Worm (Caenorhabditis elegans): Measurements from ENCODE around the gene C47E12.10.

Gene C47E12.10

DNA sequence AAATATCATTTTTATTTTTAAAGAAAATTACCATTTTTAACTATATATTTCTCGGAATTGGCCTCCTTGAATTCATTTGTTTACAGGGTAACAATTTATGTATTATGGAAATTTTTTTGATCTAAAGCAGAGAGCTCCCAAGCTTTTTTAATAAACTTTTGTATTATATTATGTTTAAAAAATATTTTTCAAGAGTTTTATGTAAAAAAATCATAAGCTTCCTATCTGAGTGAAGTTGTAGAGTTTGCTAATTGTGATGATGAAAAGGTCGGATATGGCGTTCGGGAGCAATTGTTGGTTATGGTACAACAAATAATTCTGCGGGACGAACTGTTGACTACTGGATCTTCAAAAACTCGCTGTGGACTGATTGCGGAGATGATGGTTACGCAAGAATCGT lies 48.7 kb downstream of the C47E12.10 start, which contains the start of gene F44D12.19:
Gene F44D12.19, plus strand, starts transcription at position 301 of the 400 bp plus-strand sequence.
- TF ChIP-seq him-1 (tag; optimal IDR thresholded peaks at IDR 0.05) = no peak
- no peak for TF ChIP-seq dao-5 (tag; optimal IDR thresholded peaks at IDR 0.05)
- TF ChIP-seq W03F9.2 (tag; optimal IDR thresholded peaks at IDR 0.05) = no peak

DNA sequence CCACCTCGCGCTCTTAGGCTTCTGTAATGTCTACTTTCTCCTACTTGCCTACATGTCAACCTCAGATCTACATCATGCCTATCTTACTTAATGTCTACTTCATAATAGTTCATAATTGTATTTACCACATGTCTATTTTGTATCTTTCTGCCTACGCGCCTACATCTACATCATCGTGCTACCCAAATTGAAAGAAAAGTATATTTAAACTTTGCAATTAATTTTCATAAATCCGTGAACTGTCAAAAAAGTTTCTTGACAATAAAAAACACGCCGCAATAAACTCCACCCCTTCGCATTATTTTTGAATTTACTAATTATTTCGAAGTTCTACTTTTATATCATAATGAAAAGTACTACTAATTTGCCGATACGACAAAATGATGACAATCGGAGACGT lies 50.4 kb downstream of the C47E12.10 start, which contains the start of gene F44D12.8:
Gene F44D12.8, plus strand, starts transcription at position 301 of the 400 bp plus-strand sequence.
- no peak for TF ChIP-seq W03F9.2 (tag; optimal IDR thresholded peaks at IDR 0.05)
- TF ChIP-seq him-1 (tag; optimal IDR thresholded peaks at IDR 0.05) = no peak
- TF ChIP-seq dao-5 (tag; optimal IDR thresholded peaks at IDR 0.05) = no peak

Data from whole organism, L4/young adult.